Worm (Caenorhabditis elegans) whole organism, L2 larva: ENCODE measurements around the gene Y39A1C.1.

Experiments
- C34F6.9 ChIP-seq: fragments of 150-350 bp; optimal IDR thresholded peaks from 2 replicates; lab custom pipeline; 2014; ENCODE audit warnings: missing biosample characterization, missing genetic modification characterization
- F13H6.1 ChIP-seq: sonication (generic microtip); optimal IDR thresholded peaks from 2 replicates; lab custom pipeline; 2016; ENCODE audit warnings: missing genetic modification characterization, missing compliant biosample characterization
- ZK546.5 ChIP-seq: sonication (generic microtip); optimal IDR thresholded peaks from 2 replicates; lab custom pipeline; 2017; ENCODE audit warnings: missing biosample characterization, missing genetic modification characterization
- alr-1 ChIP-seq: fragments of 150-350 bp; optimal IDR thresholded peaks from 2 replicates; lab custom pipeline; 2014; ENCODE audit warnings: missing biosample characterization, missing genetic modification characterization
- aly-2 ChIP-seq: fragments of 150-350 bp; optimal IDR thresholded peaks from 2 replicates; lab custom pipeline; 2014; ENCODE audit warnings: missing biosample characterization, missing genetic modification characterization
- ama-1 ChIP-seq: fragments of 150-350 bp; optimal IDR thresholded peaks from 2 replicates; lab custom pipeline; 2018; ENCODE audit warnings: inconsistent platforms
- blmp-1 ChIP-seq: sonication (generic microtip); optimal IDR thresholded peaks from 2 replicates; lab custom pipeline; 2017; ENCODE audit warnings: missing genetic modification characterization, mild to moderate bottlenecking, missing compliant biosample characterization, antibody characterized with exemption, moderate library complexity; ENCODE audit not compliant: insufficient read depth
- ceh-82 ChIP-seq: fragments of 150-350 bp; optimal IDR thresholded peaks from 2 replicates; lab custom pipeline; 2014; ENCODE audit warnings: missing biosample characterization, missing genetic modification characterization
- crh-2 ChIP-seq: sonication (generic microtip); optimal IDR thresholded peaks from 2 replicates; lab custom pipeline; 2017; ENCODE audit warnings: missing biosample characterization, missing genetic modification characterization
- dmd-4 ChIP-seq: sonication (generic microtip); optimal IDR thresholded peaks from 2 replicates; lab custom pipeline; 2017; ENCODE audit warnings: missing biosample characterization, missing genetic modification characterization
- egl-27 ChIP-seq: sonication (generic microtip); optimal IDR thresholded peaks from 3 replicates; lab custom pipeline; 2017; ENCODE audit warnings: missing biosample characterization, missing genetic modification reagents, missing genetic modification characterization
- elt-1 ChIP-seq: fragments of 150-350 bp; optimal IDR thresholded peaks from 2 replicates; lab custom pipeline; 2014; ENCODE audit warnings: missing biosample characterization, missing genetic modification characterization
- fos-1 ChIP-seq: fragments of 150-350 bp; optimal IDR thresholded peaks from 2 replicates; lab custom pipeline; 2014; ENCODE audit warnings: missing biosample characterization, missing genetic modification characterization
- gmeb-1 ChIP-seq: fragments of 150-350 bp; optimal IDR thresholded peaks from 2 replicates; lab custom pipeline; 2014; ENCODE audit warnings: missing biosample characterization, missing genetic modification characterization
- lin-13 ChIP-seq: fragments of 150-350 bp; optimal IDR thresholded peaks from 2 replicates; lab custom pipeline; 2014; ENCODE audit warnings: missing biosample characterization, missing genetic modification reagents, missing genetic modification characterization
- lin-39 ChIP-seq: fragments of 150-350 bp; optimal IDR thresholded peaks from 2 replicates; lab custom pipeline; 2014; ENCODE audit warnings: missing biosample characterization, missing genetic modification reagents, missing genetic modification characterization
- lsy-2 ChIP-seq, 2 experiments: fragments of 150-350 bp in 1 of 2; sonication (generic microtip) in 1 of 2; optimal IDR thresholded peaks; 2 replicates each; lab custom pipeline; 2014 to 2017; ENCODE audit warnings: missing biosample characterization in 2 of 2, missing genetic modification characterization in 2 of 2
- mdl-1 ChIP-seq, 2 experiments: fragments of 150-350 bp in 1 of 2; sonication (generic microtip) in 1 of 2; optimal IDR thresholded peaks; 2 replicates each; lab custom pipeline; 2017; ENCODE audit warnings: missing biosample characterization in 2 of 2, missing genetic modification characterization in 2 of 2
- nhr-11 ChIP-seq: fragments of 150-350 bp; optimal IDR thresholded peaks from 2 replicates; lab custom pipeline; 2014; ENCODE audit warnings: missing biosample characterization, missing genetic modification characterization
- nhr-129 ChIP-seq: fragments of 150-350 bp; optimal IDR thresholded peaks from 2 replicates; lab custom pipeline; 2014; ENCODE audit warnings: missing biosample characterization, missing genetic modification characterization
- nhr-21 ChIP-seq: fragments of 150-350 bp; optimal IDR thresholded peaks from 2 replicates; lab custom pipeline; 2014; ENCODE audit warnings: missing biosample characterization, missing genetic modification characterization
- nhr-23 ChIP-seq: fragments of 150-350 bp; optimal IDR thresholded peaks from 2 replicates; lab custom pipeline; 2014; ENCODE audit warnings: missing biosample characterization, missing genetic modification reagents, missing genetic modification characterization
- nhr-237 ChIP-seq: fragments of 150-350 bp; optimal IDR thresholded peaks from 2 replicates; lab custom pipeline; 2014; ENCODE audit warnings: missing biosample characterization, missing genetic modification characterization
- nhr-25 ChIP-seq: fragments of 150-350 bp; sonication (generic microtip); optimal IDR thresholded peaks from 3 replicates; lab custom pipeline; 2014; ENCODE audit warnings: missing biosample characterization, missing genetic modification characterization
- nhr-77 ChIP-seq: fragments of 150-350 bp; optimal IDR thresholded peaks from 2 replicates; lab custom pipeline; 2014; ENCODE audit warnings: missing biosample characterization, missing genetic modification characterization
- peb-1 ChIP-seq: fragments of 150-350 bp; optimal IDR thresholded peaks from 2 replicates; lab custom pipeline; 2014; ENCODE audit warnings: missing biosample characterization, missing genetic modification characterization
- sma-3 ChIP-seq: sonication (generic microtip); optimal IDR thresholded peaks from 2 replicates; lab custom pipeline; 2016; ENCODE audit warnings: missing genetic modification reagents, missing genetic modification characterization, missing compliant biosample characterization
- sma-9 ChIP-seq, 2 experiments: fragments of 150-350 bp in 1 of 2; sonication (generic microtip) in 1 of 2; optimal IDR thresholded peaks; 2 replicates each; lab custom pipeline; 2014 to 2016; ENCODE audit warnings: missing genetic modification characterization in 2 of 2, mild to moderate bottlenecking in 1 of 2, missing biosample characterization in 1 of 2, missing compliant biosample characterization in 1 of 2, missing genetic modification reagents in 1 of 2, moderate library complexity in 1 of 2
- snpc-4 ChIP-seq: fragments of 150-350 bp; optimal IDR thresholded peaks from 2 replicates; lab custom pipeline; 2014; ENCODE audit warnings: missing biosample characterization, missing genetic modification characterization
- unc-39 ChIP-seq: fragments of 150-350 bp; optimal IDR thresholded peaks from 2 replicates; lab custom pipeline; 2014; ENCODE audit warnings: missing biosample characterization, missing genetic modification characterization
- unc-55 ChIP-seq: fragments of 150-350 bp; sonication (generic microtip); optimal IDR thresholded peaks from 3 replicates; lab custom pipeline; 2014; ENCODE audit warnings: missing biosample characterization, missing genetic modification reagents, missing genetic modification characterization
- unc-62 ChIP-seq: fragments of 150-350 bp; optimal IDR thresholded peaks from 2 replicates; lab custom pipeline; 2014; ENCODE audit warnings: missing biosample characterization, missing genetic modification reagents, missing genetic modification characterization
- zag-1 ChIP-seq: fragments of 150-350 bp; optimal IDR thresholded peaks from 2 replicates; lab custom pipeline; 2014; ENCODE audit warnings: missing biosample characterization, missing genetic modification characterization
- ztf-1 ChIP-seq: fragments of 200-800 bp; sonication (Bioruptor generic); conservative IDR thresholded peaks from 2 replicates; pipeline ENCODE4 v1.3.6; 2022; ENCODE audit warnings: missing genetic modification characterization, missing compliant biosample characterization

The Y39A1C.1 gene

DNA sequence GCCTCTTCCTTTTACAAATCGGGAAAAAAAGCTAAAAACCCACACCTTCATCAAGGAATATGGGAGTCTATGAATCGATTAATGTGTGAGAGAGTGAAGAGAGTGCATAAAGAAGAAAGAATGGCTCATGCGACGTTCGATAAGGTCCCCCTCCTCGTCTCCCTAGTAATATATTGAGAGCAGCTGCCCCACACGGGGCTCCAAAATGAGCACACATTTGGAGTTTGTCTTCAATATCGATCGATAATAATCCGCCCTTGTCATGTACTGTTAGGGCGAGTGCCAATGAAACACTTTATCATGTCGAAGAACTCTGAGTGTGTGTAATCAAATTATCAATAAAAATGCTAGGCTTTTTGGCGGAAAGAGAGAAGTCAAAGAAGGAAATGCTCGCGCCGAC is 36.0 kb upstream of the Y39A1C.1 start:
- TF ChIP-seq fos-1 (peak; percentile 45), mdl-1 (tag; optimal IDR thresholded peaks at IDR 0.05; lab: Kevin White, UChicago) (no peak), dmd-4 (tag; lab: Kevin White, UChicago) (no peak), elt-1 (tag; lab: Kevin White, UChicago) (no peak), unc-55 (GFP tag; lab: Kevin White, UChicago) (no peak), nhr-77 (tag; lab: Kevin White, UChicago) (no peak)

DNA sequence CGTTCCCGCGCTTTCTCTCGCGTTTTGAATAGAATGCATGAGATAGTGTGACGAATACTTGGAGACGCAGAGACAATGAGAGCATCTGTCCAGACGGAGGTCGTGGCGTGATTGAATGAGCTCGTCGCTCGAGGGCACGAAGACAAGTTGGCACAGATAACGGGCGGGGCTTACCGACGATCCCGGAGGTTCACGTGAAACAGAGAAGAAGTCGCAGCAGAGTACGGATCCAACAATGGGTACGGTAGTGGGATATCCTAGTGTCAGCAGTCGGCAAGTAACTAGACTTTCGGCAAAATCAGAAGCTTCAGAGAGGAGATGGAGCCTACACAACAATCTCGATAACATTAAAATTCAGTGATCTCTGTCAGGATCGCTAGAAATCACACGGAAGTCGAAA is 35.5 kb upstream of the Y39A1C.1 start:
- TF ChIP-seq egl-27 = no peak
- peak in 1 of 2 experiments; percentile 57 for TF ChIP-seq lsy-2 (tag; optimal IDR thresholded peaks at IDR 0.05; lab: Kevin White, UChicago)
- TF ChIP-seq F13H6.1 (tag; lab: Kevin White, UChicago) = peak; percentile 79
- TF ChIP-seq aly-2 (tag; lab: Kevin White, UChicago) = no peak
- no peak for TF ChIP-seq nhr-25 (tag; lab: Kevin White, UChicago)
- TF ChIP-seq C34F6.9 = peak; percentile 20
- TF ChIP-seq nhr-129 = peak; percentile 60
- no peak for TF ChIP-seq fos-1
- TF ChIP-seq sma-9 (GFP tag; optimal IDR thresholded peaks at IDR 0.05; lab: Kevin White, UChicago) = peak; percentile 58
- TF ChIP-seq sma-9 (tag; optimal IDR thresholded peaks at IDR 0.05; lab: Kevin White, UChicago) = no peak
- no peak for TF ChIP-seq snpc-4 (tag; lab: Kevin White, UChicago)
- TF ChIP-seq lin-39 (tag; lab: Kevin White, UChicago) = no peak

DNA sequence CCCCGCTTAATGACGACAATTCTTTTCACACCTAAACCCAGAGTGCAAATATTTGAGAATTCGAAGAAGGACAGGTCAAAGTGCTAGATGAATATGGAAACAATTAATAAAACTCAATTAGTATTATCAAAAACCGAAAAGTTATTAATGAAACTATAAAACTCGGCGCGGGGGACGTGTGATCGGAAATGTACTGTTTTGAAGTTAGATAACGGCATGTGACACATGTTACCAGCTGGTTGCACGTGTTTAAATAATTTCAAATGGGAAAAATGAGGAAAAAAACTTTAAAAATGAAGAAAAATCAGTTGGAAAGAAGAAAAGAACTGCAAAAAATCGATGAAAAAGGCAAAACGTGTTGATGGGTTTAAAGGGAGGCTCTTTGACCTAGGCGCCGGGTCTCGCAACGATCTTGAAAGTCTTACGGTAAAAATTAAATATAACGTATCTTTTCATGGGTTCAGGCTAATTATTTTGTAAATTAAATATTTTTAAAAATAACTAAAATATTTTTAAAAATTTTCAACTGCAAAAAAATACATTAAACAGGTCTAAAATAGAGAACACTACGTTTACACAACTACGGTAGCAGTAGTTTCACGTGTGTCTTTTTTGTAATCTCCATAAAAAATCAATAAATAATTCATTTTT is 34.5 kb upstream of the Y39A1C.1 start:
- peak; percentile 14 for TF ChIP-seq gmeb-1
- TF ChIP-seq blmp-1 (tag; lab: Kevin White, UChicago) = no peak
- TF ChIP-seq lin-13 = no peak
- TF ChIP-seq zag-1 (tag; lab: Kevin White, UChicago) = no peak
- TF ChIP-seq unc-39 (tag; lab: Kevin White, UChicago) = no peak
- peak; percentile 13 for TF ChIP-seq sma-9 (GFP tag; optimal IDR thresholded peaks at IDR 0.05; lab: Kevin White, UChicago)
- TF ChIP-seq sma-9 (tag; optimal IDR thresholded peaks at IDR 0.05; lab: Kevin White, UChicago) = no peak
- no peak for TF ChIP-seq ZK546.5 (tag; lab: Kevin White, UChicago)
- TF ChIP-seq nhr-21 (tag; lab: Kevin White, UChicago) = no peak
- TF ChIP-seq crh-2 (tag; lab: Kevin White, UChicago) = peak; percentile 9
- no peak for TF ChIP-seq nhr-237 (tag; lab: Kevin White, UChicago)
- no peak for TF ChIP-seq aly-2 (tag; lab: Kevin White, UChicago)
- TF ChIP-seq, all 48 proteins: peak for 3

DNA sequence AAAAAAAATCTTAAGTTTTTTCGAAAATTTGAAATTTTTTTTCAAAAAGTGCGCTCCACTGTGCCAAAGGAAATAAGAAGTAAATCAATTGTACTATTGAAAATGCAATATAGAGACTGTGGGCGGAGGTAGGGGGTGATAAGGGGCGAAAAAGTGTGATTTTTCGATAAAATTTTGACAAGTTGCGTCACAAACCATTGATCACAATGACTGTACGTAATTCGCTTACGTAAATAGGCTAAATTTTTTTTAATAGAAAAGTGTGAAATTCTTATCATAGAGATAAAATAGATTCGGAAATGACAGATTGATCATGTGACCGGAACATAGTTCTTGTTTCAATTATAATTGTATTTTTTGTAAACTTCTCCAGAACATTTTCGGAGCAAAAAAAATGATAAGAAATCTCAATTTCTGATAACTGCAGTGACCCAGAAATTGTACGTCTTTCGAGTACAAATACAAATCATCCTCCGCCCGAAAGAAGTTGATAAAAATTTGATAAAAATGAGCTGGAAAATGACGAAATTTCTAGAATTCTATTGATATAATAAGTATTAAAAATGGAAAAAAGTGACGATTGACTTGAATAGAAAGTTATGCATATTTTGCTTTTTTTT is 32.6 kb upstream of the Y39A1C.1 start:
- TF ChIP-seq fos-1 (peak; percentile 58), peb-1 (tag; lab: Kevin White, UChicago) (no peak), ceh-82 (tag; lab: Kevin White, UChicago) (no peak), nhr-21 (tag; lab: Kevin White, UChicago) (no peak), alr-1 (tag; lab: Kevin White, UChicago) (no peak), F13H6.1 (tag; lab: Kevin White, UChicago) (peak; percentile 13), gmeb-1 (peak; percentile 36), ztf-1 (GFP tag; lab: Robert Waterston, UW) (no peak), elt-1 (tag; lab: Kevin White, UChicago) (no peak), lsy-2 (tag; optimal IDR thresholded peaks at IDR 0.05; lab: Kevin White, UChicago) (peak in 1 of 2 experiments; percentile 10), unc-62 (GFP tag; lab: Kevin White, UChicago) (no peak), nhr-11 (tag; lab: Kevin White, UChicago) (no peak), sma-3 (GFP tag; lab: Kevin White, UChicago) (no peak), nhr-23 (tag; lab: Kevin White, UChicago) (no peak), crh-2 (tag; lab: Kevin White, UChicago) (peak; percentile 36), blmp-1 (tag; lab: Kevin White, UChicago) (no peak), lin-39 (tag; lab: Kevin White, UChicago) (no peak), C34F6.9 (no peak), ama-1 (no peak)
